Fruit fly (Drosophila melanogaster): ENCODE measurements around the gene CG6770.

CG6770 gene

DNA sequence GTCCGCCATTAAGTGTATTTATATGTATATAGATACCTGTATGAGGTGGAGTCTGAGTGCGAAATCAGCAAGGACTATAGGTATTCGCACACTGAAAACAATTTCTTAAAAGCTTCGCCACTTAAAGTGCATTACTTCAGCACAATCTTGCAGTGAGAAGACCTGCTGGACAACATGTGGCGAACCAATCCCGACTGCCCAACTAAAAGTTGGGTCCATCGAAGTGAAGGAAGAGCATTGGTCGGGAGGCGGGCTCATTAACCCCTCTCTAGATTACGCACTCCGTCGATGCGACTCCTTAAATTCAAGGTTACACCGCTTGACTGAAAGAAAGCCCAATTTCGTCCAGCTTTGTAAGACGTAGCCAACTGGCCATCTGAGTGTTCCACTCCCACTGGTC lies 32.7 kb downstream of the CG6770 start (continued):
- TF ChIP-seq Rel (GFP tag; optimal IDR thresholded peaks at IDR 0.05), result no peak
- TF ChIP-seq Rel (tag; optimal IDR thresholded peaks at IDR 0.05), result no peak

DNA sequence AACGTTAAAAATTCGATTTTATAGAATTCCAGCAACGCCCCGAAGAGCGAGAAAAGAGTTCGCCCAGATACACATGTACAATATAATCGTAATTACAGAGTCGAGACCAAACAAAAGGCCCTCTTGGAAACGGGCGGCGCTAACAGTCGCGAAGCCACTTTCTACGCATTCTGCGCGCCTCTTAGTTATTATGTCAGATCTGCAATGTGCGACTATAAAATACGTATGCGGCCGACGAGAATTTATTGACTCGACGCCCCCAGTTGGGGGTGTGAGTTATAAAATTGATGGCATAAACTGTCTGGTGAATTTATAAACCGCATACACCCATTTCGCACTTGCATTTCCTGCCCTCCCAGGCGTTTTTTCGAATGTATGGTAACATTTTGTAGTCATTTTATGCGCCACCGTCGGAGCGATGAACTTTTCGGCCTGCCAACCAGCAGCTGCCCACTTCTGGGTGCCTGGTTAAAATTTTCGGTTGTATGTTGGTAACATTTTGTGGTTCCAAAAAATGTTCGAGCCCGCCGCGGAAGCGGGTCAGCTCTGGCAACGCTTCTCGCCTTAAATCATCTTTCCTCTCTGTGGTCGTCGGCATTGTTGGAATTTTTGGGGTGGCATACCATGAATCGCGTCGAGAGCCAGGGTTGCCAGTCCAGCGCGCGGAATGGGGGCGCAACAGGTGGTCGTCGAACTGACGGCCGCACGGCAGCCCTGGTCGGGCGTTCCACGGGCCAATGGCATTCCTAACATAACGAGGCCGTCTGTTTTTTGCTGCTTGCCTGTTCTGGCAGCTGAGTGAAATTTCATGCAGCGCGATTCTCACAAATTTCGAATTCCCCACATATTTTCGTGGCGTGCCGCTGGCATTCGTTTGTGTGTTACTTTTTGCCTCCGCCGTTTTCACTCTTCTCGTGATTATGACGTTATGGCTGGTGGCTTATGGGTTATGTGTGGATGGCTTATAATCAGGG lies 33.9 kb downstream of the CG6770 start:
- TF ChIP-seq Rel (GFP tag; optimal IDR thresholded peaks at IDR 0.05) (no peak), Rel (tag; optimal IDR thresholded peaks at IDR 0.05) (peak; percentile 94), psq (GFP tag; optimal IDR thresholded peaks at IDR 0.05) (peak; percentile 65), Hnf4 (GFP tag; optimal IDR thresholded peaks at IDR 0.05) (peak; percentile 73), Abd-B (GFP tag; optimal IDR thresholded peaks at IDR 0.05) (no peak), OdsH (GFP tag; optimal IDR thresholded peaks at IDR 0.05) (peak; percentile 74), dsf (GFP tag; optimal IDR thresholded peaks at IDR 0.05; ENCODE audit: borderline replicate concordance) (no peak), CG9705 (GFP tag; optimal IDR thresholded peaks at IDR 0.05) (peak; percentile 57), Myc (optimal IDR thresholded peaks at IDR 0.05) (no peak), br (GFP tag; optimal IDR thresholded peaks at IDR 0.05) (peak; percentile 87), dl (GFP tag; optimal IDR thresholded peaks at IDR 0.05; ENCODE audit: insufficient read depth in 1 of 2, partially characterized antibody in 2 of 2) (peak; percentile 69 to 78), Sp1 (GFP tag; optimal IDR thresholded peaks at IDR 0.05) (peak; percentile 68), jim (GFP tag; optimal IDR thresholded peaks at IDR 0.05) (no peak), brk (GFP tag; optimal IDR thresholded peaks at IDR 0.05) (no peak), CrebA (GFP tag; optimal IDR thresholded peaks at IDR 0.05; ENCODE audit: borderline replicate concordance) (no peak), h (GFP tag; optimal IDR thresholded peaks at IDR 0.05) (peak; percentile 96), HLH106 (tag; optimal IDR thresholded peaks at IDR 0.05) (peak; percentile 82), Hr83 (GFP tag; optimal IDR thresholded peaks at IDR 0.05; ENCODE audit: poor library complexity, severe bottlenecking) (peak; percentile 98), lola (GFP tag; optimal IDR thresholded peaks at IDR 0.05) (no peak), tai (GFP tag; optimal IDR thresholded peaks at IDR 0.05) (no peak), Dfd (GFP tag; optimal IDR thresholded peaks at IDR 0.05) (no peak), dmrt93B (GFP tag; optimal IDR thresholded peaks at IDR 0.05) (peak; percentile 51), ey (GFP tag; optimal IDR thresholded peaks at IDR 0.05) (peak; percentile 76), CG32264 (GFP tag; optimal IDR thresholded peaks at IDR 0.05) (peak; percentile 60), Vsx2 (GFP tag; optimal IDR thresholded peaks at IDR 0.05; ENCODE audit: partially characterized antibody) (no peak), woc (GFP tag; optimal IDR thresholded peaks at IDR 0.05) (peak; percentile 91), foxo (GFP tag; optimal IDR thresholded peaks at IDR 0.05) (peak; percentile 66 to 88), Dif (GFP tag; optimal IDR thresholded peaks at IDR 0.05; ENCODE audit: partially characterized antibody) (no peak), usp (GFP tag; optimal IDR thresholded peaks at IDR 0.05) (no peak), N (GFP tag; optimal IDR thresholded peaks at IDR 0.05) (no peak), rgr (GFP tag; optimal IDR thresholded peaks at IDR 0.05) (peak; percentile 66), fru (GFP tag; optimal IDR thresholded peaks at IDR 0.05) (peak; percentile 91), Hr78 (GFP tag; optimal IDR thresholded peaks at IDR 0.05) (no peak), sv (GFP tag; optimal IDR thresholded peaks at IDR 0.05) (peak; percentile 59), GATAd (GFP tag; optimal IDR thresholded peaks at IDR 0.05) (no peak), Jra (GFP tag; optimal IDR thresholded peaks at IDR 0.05) (peak; percentile 61), Mio (GFP tag; optimal IDR thresholded peaks at IDR 0.05) (no peak), pan (optimal IDR thresholded peaks at IDR 0.05) (no peak), sage (GFP tag; optimal IDR thresholded peaks at IDR 0.05) (no peak)

All from whole organism, wandering third instar larva.